Worm (Caenorhabditis elegans) whole organism, mixed stage, embryonic: Measurements from ENCODE around the gene athp-1.
A peak's percentile ranks its signal among the peaks of the same experiment; 100 is the strongest.

Experiments used
- ces-1 ChIP-seq: fragments of 150-350 bp; optimal IDR thresholded peaks from 2 replicates; lab custom pipeline; 2014; ENCODE audit warnings: missing biosample characterization, missing genetic modification reagents, missing genetic modification characterization
- elt-1 ChIP-seq: sonication (generic microtip); optimal IDR thresholded peaks from 2 replicates; lab custom pipeline; 2017; ENCODE audit warnings: missing genetic modification characterization, mild to moderate bottlenecking, missing compliant biosample characterization, antibody characterized with exemption, moderate library complexity, borderline replicate concordance; ENCODE audit not compliant: insufficient read depth
- lin-13 ChIP-seq: fragments of 150-350 bp; optimal IDR thresholded peaks from 2 replicates; lab custom pipeline; 2014; ENCODE audit warnings: missing biosample characterization, missing genetic modification characterization
- lsy-2 ChIP-seq: fragments of 150-350 bp; optimal IDR thresholded peaks from 2 replicates; lab custom pipeline; 2014; ENCODE audit warnings: missing biosample characterization, missing genetic modification characterization
- mep-1 ChIP-seq: fragments of 150-350 bp; optimal IDR thresholded peaks from 2 replicates; lab custom pipeline; 2017; ENCODE audit warnings: missing biosample characterization, missing genetic modification reagents, missing genetic modification characterization, inconsistent platforms
- nhr-237 ChIP-seq: fragments of 150-350 bp; optimal IDR thresholded peaks from 2 replicates; lab custom pipeline; 2014; ENCODE audit warnings: missing biosample characterization, missing genetic modification characterization
- sem-2 ChIP-seq: fragments of 200-800 bp; sonication (Bioruptor generic); optimal IDR thresholded peaks from 2 replicates; lab custom pipeline; 2018; ENCODE audit warnings: mild to moderate bottlenecking, missing genetic modification characterization, missing compliant biosample characterization
- unc-62 ChIP-seq: fragments of 150-350 bp; optimal IDR thresholded peaks from 2 replicates; lab custom pipeline; 2014; ENCODE audit warnings: missing biosample characterization, missing genetic modification reagents, missing genetic modification characterization

DNA sequence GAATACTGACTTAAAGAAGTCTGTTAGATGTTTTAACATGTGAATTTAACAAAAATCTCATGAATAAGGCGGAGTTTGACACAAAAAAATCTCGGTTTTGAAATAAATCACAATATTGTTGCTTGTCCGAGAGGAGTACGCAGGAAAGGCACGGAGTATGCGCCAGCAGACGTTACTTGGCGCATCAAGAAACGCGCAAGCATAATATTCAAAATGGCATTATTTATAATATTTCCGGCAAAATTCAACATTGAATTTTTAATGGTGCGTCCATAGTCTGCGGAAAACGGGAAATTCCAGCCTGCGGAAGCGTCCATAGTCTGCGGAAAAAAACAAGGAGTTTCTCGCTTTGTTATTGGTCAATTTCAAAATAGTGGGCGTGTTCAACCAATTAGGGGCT lies 36.7 kb upstream of the athp-1 start, which contains the start of gene pde-12:
- peak; percentile 56 for TF ChIP-seq ces-1 (GFP tag; lab: Kevin White, UChicago)
- TF ChIP-seq sem-2 (GFP tag; lab: Kevin White, UChicago), result no peak
- TF ChIP-seq elt-1 (tag; lab: Kevin White, UChicago), result no peak
- peak; percentile 54 for TF ChIP-seq lsy-2 (tag; lab: Kevin White, UChicago)
- peak; percentile 47 for TF ChIP-seq mep-1 (tag; lab: Kevin White, UChicago)
- TF ChIP-seq lin-13 (tag; lab: Kevin White, UChicago), result peak; percentile 80
- TF ChIP-seq unc-62 (GFP tag; lab: Kevin White, UChicago), result no peak
- peak; percentile 8 for TF ChIP-seq nhr-237
